Fruit fly (Drosophila melanogaster): ENCODE measurements around the gene CG16820.

The CG16820 gene

dm6 chr2L:13205256-13205655 is 40.8 kb upstream of the CG16820 start (continued):
- no peak for TF ChIP-seq CG30020 (tag; optimal IDR thresholded peaks at IDR 0.05)
- TF ChIP-seq Side (GFP tag; optimal IDR thresholded peaks at IDR 0.05): peak; percentile 27
- TF ChIP-seq HLHmδ (GFP tag; optimal IDR thresholded peaks at IDR 0.05): peak; percentile 84
- 0 out of 2 replicates have a peak, but pooled peaks have one; percentile 21 for TF ChIP-seq chm (GFP tag; IDR thresholded peaks at IDR 0.05)
- TF ChIP-seq vnd (GFP tag; IDR thresholded peaks at IDR 0.05; ENCODE audit: partially characterized antibody): no peak
- TF ChIP-seq CG13287 (GFP tag; IDR thresholded peaks at IDR 0.05; ENCODE audit: partially characterized antibody): peak; percentile 14; the same call in 1 of the 2 replicates
- no peak for TF ChIP-seq dmrt11E (tag; optimal IDR thresholded peaks at IDR 0.05)
- no peak for TF ChIP-seq CG4360 (GFP tag; IDR thresholded peaks at IDR 0.05)
- peak; percentile 8 for TF ChIP-seq dm (GFP tag; optimal IDR thresholded peaks at IDR 0.05)
- no peak for TF ChIP-seq CG1832 (GFP tag; optimal IDR thresholded peaks at IDR 0.05)
- peak; percentile 41 for TF ChIP-seq CG31365 (tag; optimal IDR thresholded peaks at IDR 0.05)
- TF ChIP-seq CG12769 (tag; optimal IDR thresholded peaks at IDR 0.05): peak; percentile 85
- TF ChIP-seq sens-2 (GFP tag; IDR thresholded peaks at IDR 0.05): no peak; the same call in 1 of the 2 replicates
- TF ChIP-seq Camta (GFP tag; optimal IDR thresholded peaks at IDR 0.05): no peak
- TF ChIP-seq HHEX (GFP tag; optimal IDR thresholded peaks at IDR 0.05): no peak
- TF ChIP-seq Sox100B (GFP tag; optimal IDR thresholded peaks at IDR 0.05): peak; percentile 9
- TF ChIP-seq Pdp1 (GFP tag; optimal IDR thresholded peaks at IDR 0.05): peak in 1 of 2 experiments; percentile 46
- TF ChIP-seq BEAF-32 (GFP tag; optimal IDR thresholded peaks at IDR 0.05): no peak
- no peak for TF ChIP-seq CTCF (GFP tag; optimal IDR thresholded peaks at IDR 0.05)
- no peak; the same call in 1 of the 2 replicates for TF ChIP-seq ranshi (GFP tag; IDR thresholded peaks at IDR 0.05)
- peak; percentile 57 for TF ChIP-seq CG4328 (GFP tag; optimal IDR thresholded peaks at IDR 0.05)
- no peak for TF ChIP-seq CG15696 (tag; optimal IDR thresholded peaks at IDR 0.05)
- no peak for TF ChIP-seq repo (GFP tag; optimal IDR thresholded peaks at IDR 0.05)
- TF ChIP-seq org-1 (GFP tag; optimal IDR thresholded peaks at IDR 0.05): peak; percentile 6
- peak; percentile 82; the same call in 1 of the 4 replicates for TF ChIP-seq chinmo (GFP tag; IDR thresholded peaks at IDR 0.05; ENCODE audit: partially characterized antibody)
- TF ChIP-seq ash1 (GFP tag; optimal IDR thresholded peaks at IDR 0.05): no peak
- no peak for TF ChIP-seq psq (GFP tag; optimal IDR thresholded peaks at IDR 0.05)
- no peak for TF ChIP-seq tna (GFP tag; IDR thresholded peaks at IDR 0.05; ENCODE audit: partially characterized antibody)
- TF ChIP-seq tin (GFP tag; optimal IDR thresholded peaks at IDR 0.05): no peak
- TF ChIP-seq CG16779 (GFP tag; IDR thresholded peaks at IDR 0.05): no peak
- no peak; the same call in 2 of the 3 replicates for TF ChIP-seq B-H1 (GFP tag; IDR thresholded peaks at IDR 0.05)
- 0 out of 3 replicates have a peak, but pooled peaks have one; percentile 28 for TF ChIP-seq zfh1 (GFP tag; IDR thresholded peaks at IDR 0.05)
- TF ChIP-seq Oaz (GFP tag; IDR thresholded peaks at IDR 0.05): no peak
- TF ChIP-seq trh (GFP tag; optimal IDR thresholded peaks at IDR 0.05): no peak
- TF ChIP-seq Deaf1 (tag; optimal IDR thresholded peaks at IDR 0.05): peak; percentile 44
- TF ChIP-seq D19A (tag; optimal IDR thresholded peaks at IDR 0.05): no peak
- TF ChIP-seq gfzf (GFP tag; optimal IDR thresholded peaks at IDR 0.05): no peak
- TF ChIP-seq Med (GFP tag): peak; percentile 93
- no peak for TF ChIP-seq CG1792 (GFP tag; optimal IDR thresholded peaks at IDR 0.05)
- no peak for TF ChIP-seq CG7963 (GFP tag; IDR thresholded peaks at IDR 0.05; ENCODE audit: partially characterized antibody)
- no peak for TF ChIP-seq al (GFP tag; IDR thresholded peaks at IDR 0.05)
- TF ChIP-seq pros (GFP tag; optimal IDR thresholded peaks at IDR 0.05): peak; percentile 45
- peak; percentile 93 for TF ChIP-seq CG13894 (tag; optimal IDR thresholded peaks at IDR 0.05)
- peak; percentile 25 for TF ChIP-seq p53 (GFP tag; optimal IDR thresholded peaks at IDR 0.05)
- TF ChIP-seq luna (GFP tag; optimal IDR thresholded peaks at IDR 0.05): no peak
- peak; percentile 5 for TF ChIP-seq bab2 (GFP tag; optimal IDR thresholded peaks at IDR 0.05)
- no peak for TF ChIP-seq fu2 (GFP tag; optimal IDR thresholded peaks at IDR 0.05)
- TF ChIP-seq Ets97D (GFP tag; optimal IDR thresholded peaks at IDR 0.05): no peak
- TF ChIP-seq gsb (GFP tag; IDR thresholded peaks at IDR 0.05): no peak
- no peak for TF ChIP-seq Rx (GFP tag; IDR thresholded peaks at IDR 0.05)
- no peak for TF ChIP-seq CG10274 (GFP tag; optimal IDR thresholded peaks at IDR 0.05)
- TF ChIP-seq Sin3A (optimal IDR thresholded peaks at IDR 0.05): no peak

Measured in whole organism, embryonic.